Worm (Caenorhabditis elegans) whole organism, young adult: ENCODE results near the gene Y6G8.5.

Experiments
- B0019.2 ChIP-seq: fragments of 200-800 bp; sonication (Bioruptor generic); conservative IDR thresholded peaks from 2 replicates; pipeline ENCODE4 v1.3.6; 2022; ENCODE audit warnings: missing genetic modification reagents, missing genetic modification characterization, missing compliant biosample characterization
- B0035.1 ChIP-seq: sonication (generic microtip); optimal IDR thresholded peaks from 2 replicates; lab custom pipeline; 2016; ENCODE audit warnings: missing genetic modification characterization, mild to moderate bottlenecking, missing compliant biosample characterization, missing genotype, missing genetic modification reagents
- C06A6.2 ChIP-seq: fragments of 200-800 bp; sonication (Bioruptor generic); conservative IDR thresholded peaks from 2 replicates; pipeline ENCODE4 v1.3.6; 2022; ENCODE audit warnings: missing genetic modification characterization, missing compliant biosample characterization
- C17E4.6 ChIP-seq: fragments of 200-800 bp; sonication (Bioruptor generic); IDR thresholded peaks from 2 replicates; pipeline ENCODE4 v1.3.6; 2022; ENCODE audit warnings: missing genetic modification reagents, missing genetic modification characterization, missing compliant biosample characterization
- F22D6.2 ChIP-seq: sonication (generic microtip); optimal IDR thresholded peaks from 2 replicates; lab custom pipeline; 2016; ENCODE audit warnings: mild to moderate bottlenecking, missing genetic modification characterization, missing compliant biosample characterization
- F23B12.7 ChIP-seq: sonication (generic microtip); optimal IDR thresholded peaks from 2 replicates; lab custom pipeline; 2017; ENCODE audit warnings: missing genetic modification characterization, mild to moderate bottlenecking, missing compliant biosample characterization, antibody characterized with exemption, moderate library complexity; ENCODE audit not compliant: insufficient read depth
- F39B2.1 ChIP-seq: fragments of 200-800 bp; sonication (Bioruptor generic); IDR thresholded peaks from 2 replicates; pipeline ENCODE4 v1.3.6; 2022; ENCODE audit warnings: missing genetic modification reagents, missing genetic modification characterization, missing compliant biosample characterization
- K12H6.12 ChIP-seq: fragments of 200-800 bp; sonication (Bioruptor generic); optimal IDR thresholded peaks from 2 replicates; lab custom pipeline; 2018; ENCODE audit warnings: mild to moderate bottlenecking, missing genetic modification characterization, missing compliant biosample characterization
- T07F8.4 ChIP-seq: sonication (generic microtip); optimal IDR thresholded peaks from 2 replicates; lab custom pipeline; 2016; ENCODE audit warnings: mild to moderate bottlenecking, missing genetic modification characterization, moderate library complexity, missing compliant biosample characterization
- Y53F4B.3 ChIP-seq: fragments of 200-800 bp; sonication (Bioruptor generic); IDR thresholded peaks from 2 replicates; pipeline ENCODE4 v1.3.6; 2022; ENCODE audit warnings: missing genetic modification reagents, missing genetic modification characterization, missing compliant biosample characterization
- ama-1 ChIP-seq, 3 experiments: fragments of 150-350 bp in 1 of 3; sonication (generic microtip) in 2 of 3; optimal IDR thresholded peaks; 2 replicates each; lab custom pipeline; 2014 to 2018; ENCODE audit warnings: missing biosample characterization in 2 of 3, missing genetic modification characterization in 2 of 3, missing genetic modification reagents in 2 of 3
- aptf-3 ChIP-seq: fragments of 200-800 bp; sonication (Bioruptor generic); IDR thresholded peaks from 2 replicates; pipeline ENCODE4 v1.3.6; 2022; ENCODE audit warnings: missing genetic modification characterization, missing compliant biosample characterization
- atf-7 ChIP-seq: sonication (generic microtip); optimal IDR thresholded peaks from 2 replicates; lab custom pipeline; 2017; ENCODE audit warnings: mild to moderate bottlenecking, missing genetic modification characterization, missing compliant biosample characterization
- attf-5 ChIP-seq: fragments of 200-800 bp; sonication (Bioruptor generic); optimal IDR thresholded peaks from 2 replicates; lab custom pipeline; 2018; ENCODE audit warnings: mild to moderate bottlenecking, missing genetic modification characterization, missing compliant biosample characterization
- bed-2 ChIP-seq: fragments of 200-800 bp; sonication (Bioruptor generic); IDR thresholded peaks from 2 replicates; pipeline ENCODE4 v1.3.6; 2022; ENCODE audit warnings: missing genetic modification reagents, missing genetic modification characterization, missing compliant biosample characterization
- cebp-1 ChIP-seq, 2 experiments: fragments of 200-800 bp in 1 of 2; sonication (Bioruptor generic) in 1 of 2; sonication (generic microtip) in 1 of 2; IDR thresholded peaks in 1 of 2; optimal IDR thresholded peaks in 1 of 2; 2 replicates each; pipeline versions ENCODE4 v1.3.6 to Lab custom; 2017 to 2022; ENCODE audit warnings: missing compliant biosample characterization in 2 of 2, missing genetic modification characterization in 2 of 2, mild to moderate bottlenecking in 1 of 2, missing genetic modification reagents in 1 of 2, moderate library complexity in 1 of 2
- ceh-79 ChIP-seq: sonication (generic microtip); optimal IDR thresholded peaks from 2 replicates; lab custom pipeline; 2017; ENCODE audit warnings: mild to moderate bottlenecking, missing genetic modification characterization, missing compliant biosample characterization
- ceh-91 ChIP-seq: fragments of 200-800 bp; sonication (Bioruptor generic); IDR thresholded peaks from 2 replicates; pipeline ENCODE4 v1.3.6; 2022; ENCODE audit warnings: missing genetic modification reagents, missing genetic modification characterization, missing compliant biosample characterization
- dox-1 ChIP-seq: fragments of 200-800 bp; sonication (Bioruptor generic); IDR thresholded peaks from 2 replicates; pipeline ENCODE4 v1.3.6; 2022; ENCODE audit warnings: missing genetic modification reagents, missing genetic modification characterization, missing compliant biosample characterization
- egl-18 ChIP-seq: fragments of 200-800 bp; sonication (Bioruptor generic); IDR thresholded peaks from 2 replicates; pipeline ENCODE4 v1.3.6; 2022; ENCODE audit warnings: missing genetic modification reagents, missing genetic modification characterization, missing compliant biosample characterization
- egl-44 ChIP-seq: fragments of 200-800 bp; sonication (Bioruptor generic); IDR thresholded peaks from 2 replicates; pipeline ENCODE4 v1.3.6; 2022; ENCODE audit warnings: missing genetic modification reagents, missing genetic modification characterization, missing compliant biosample characterization
- egrh-3 ChIP-seq: fragments of 200-800 bp; sonication (Bioruptor generic); IDR thresholded peaks from 2 replicates; pipeline ENCODE4 v1.3.6; 2022; ENCODE audit warnings: missing genetic modification reagents, missing genetic modification characterization, missing compliant biosample characterization
- ets-4 ChIP-seq: fragments of 200-800 bp; sonication (Bioruptor generic); optimal IDR thresholded peaks from 2 replicates; lab custom pipeline; 2018; ENCODE audit warnings: mild to moderate bottlenecking, missing genetic modification characterization, missing compliant biosample characterization
- him-1 ChIP-seq: sonication (generic microtip); optimal IDR thresholded peaks from 2 replicates; lab custom pipeline; 2016; ENCODE audit warnings: missing genotype, missing genetic modification reagents, missing genetic modification characterization, missing compliant biosample characterization
- hmg-20 ChIP-seq: fragments of 200-800 bp; sonication (Bioruptor generic); IDR thresholded peaks from 2 replicates; pipeline ENCODE4 v1.3.6; 2022; ENCODE audit warnings: missing genetic modification reagents, missing genetic modification characterization, missing compliant biosample characterization
- hrde-1 ChIP-seq: sonication (generic microtip); optimal IDR thresholded peaks from 2 replicates; lab custom pipeline; 2016; ENCODE audit warnings: missing genetic modification characterization, mild to moderate bottlenecking, missing compliant biosample characterization, moderate library complexity, missing genotype, missing genetic modification reagents, borderline replicate concordance
- hsf-1 ChIP-seq: fragments of 200-800 bp; sonication (Bioruptor generic); IDR thresholded peaks from 2 replicates; pipeline ENCODE4 v1.3.6; 2022; ENCODE audit warnings: missing genetic modification reagents, missing genetic modification characterization, missing compliant biosample characterization
- lsl-1 ChIP-seq: fragments of 200-800 bp; sonication (Bioruptor generic); optimal IDR thresholded peaks from 2 replicates; lab custom pipeline; 2018; ENCODE audit warnings: mild to moderate bottlenecking, missing genetic modification characterization, moderate library complexity, missing compliant biosample characterization
- madf-10 ChIP-seq: sonication (generic microtip); optimal IDR thresholded peaks from 2 replicates; lab custom pipeline; 2016; ENCODE audit warnings: mild to moderate bottlenecking, missing genetic modification characterization, missing compliant biosample characterization
- mes-4 ChIP-seq: sonication (generic microtip); optimal IDR thresholded peaks from 2 replicates; lab custom pipeline; 2016; ENCODE audit warnings: missing genotype, missing genetic modification characterization, missing compliant biosample characterization
- nfya-1 ChIP-seq: sonication (generic microtip); optimal IDR thresholded peaks from 2 replicates; lab custom pipeline; 2017; ENCODE audit warnings: antibody characterized with exemption, missing compliant biosample characterization, missing genetic modification characterization, borderline replicate concordance; ENCODE audit not compliant: insufficient read depth
- nfyb-1 ChIP-seq: fragments of 200-800 bp; sonication (Bioruptor generic); IDR thresholded peaks from 2 replicates; pipeline ENCODE4 v1.3.6; 2022; ENCODE audit warnings: missing genetic modification reagents, missing genetic modification characterization, missing compliant biosample characterization
- nhr-80 ChIP-seq: sonication (generic microtip); optimal IDR thresholded peaks from 2 replicates; lab custom pipeline; 2016; ENCODE audit warnings: missing genetic modification characterization, missing compliant biosample characterization
- nhr-90 ChIP-seq: sonication (generic microtip); optimal IDR thresholded peaks from 2 replicates; lab custom pipeline; 2016; ENCODE audit warnings: missing genotype, mild to moderate bottlenecking, missing genetic modification characterization, missing compliant biosample characterization
- pbrm-1 ChIP-seq: fragments of 200-800 bp; sonication (Bioruptor generic); IDR thresholded peaks from 2 replicates; pipeline ENCODE4 v1.3.6; 2022; ENCODE audit warnings: missing genetic modification reagents, missing genetic modification characterization, missing compliant biosample characterization
- pha-4 ChIP-seq: fragments of 150-350 bp; sonication (generic microtip); optimal IDR thresholded peaks from 2 replicates; lab custom pipeline; 2014; ENCODE audit warnings: missing biosample characterization, missing genetic modification reagents, missing genetic modification characterization
- rpc-1 ChIP-seq, 2 experiments: fragments of 150-350 bp in 1 of 2; sonication (generic microtip) in 1 of 2; optimal IDR thresholded peaks; 2 replicates each; lab custom pipeline; 2014 to 2018; ENCODE audit warnings: missing biosample characterization in 1 of 2, missing genetic modification characterization in 1 of 2, missing genetic modification reagents in 1 of 2, missing genotype in 1 of 2
- snpc-4 ChIP-seq, 5 experiments: fragments of 150-350 bp in 1 of 5; sonication (generic microtip) in 4 of 5; optimal IDR thresholded peaks; 2 replicates each; lab custom pipeline; 2014 to 2018; ENCODE audit warnings: missing genetic modification characterization in 5 of 5, missing biosample characterization in 3 of 5, antibody characterized with exemption in 2 of 5, mild to moderate bottlenecking in 2 of 5, missing compliant biosample characterization in 2 of 5, missing genotype in 2 of 5, moderate library complexity in 2 of 5, missing genetic modification reagents in 1 of 5
- tbp1 ChIP-seq: fragments of 200-800 bp; sonication (Bioruptor generic); optimal IDR thresholded peaks from 2 replicates; lab custom pipeline; 2018; ENCODE audit warnings: mild to moderate bottlenecking, missing genetic modification characterization, missing compliant biosample characterization
- tbx-9 ChIP-seq: sonication (generic microtip); optimal IDR thresholded peaks from 2 replicates; lab custom pipeline; 2016; ENCODE audit warnings: borderline replicate concordance, missing genetic modification characterization, inconsistent platforms, missing compliant biosample characterization
- unc-62 ChIP-seq: fragments of 150-350 bp; optimal IDR thresholded peaks from 2 replicates; lab custom pipeline; 2014; ENCODE audit warnings: missing biosample characterization, missing genetic modification reagents, missing genetic modification characterization
- ztf-22 ChIP-seq: fragments of 200-800 bp; sonication (Bioruptor generic); optimal IDR thresholded peaks from 2 replicates; lab custom pipeline; 2018; ENCODE audit warnings: mild to moderate bottlenecking, missing genetic modification characterization, moderate library complexity, missing compliant biosample characterization

Y6G8.5 gene

ce11 chrV:17662260-17662659, 46.8 kb upstream of the Y6G8.5 start:
- no peak for TF ChIP-seq nfya-1 (tag; lab: Kevin White, UChicago)
- TF ChIP-seq nhr-80: peak; percentile 87
- no peak for TF ChIP-seq T07F8.4 (tag; lab: Kevin White, UChicago)
- no peak for TF ChIP-seq snpc-4 (GFP tag; optimal IDR thresholded peaks at IDR 0.05; lab: Kevin White, UChicago)
- TF ChIP-seq snpc-4 (tag; optimal IDR thresholded peaks at IDR 0.05; lab: Kevin White, UChicago): peak in 1 of 4 experiments; percentile 0
- TF ChIP-seq atf-7 (tag; lab: Kevin White, UChicago): peak; percentile 41

ce11 chrV:17660003-17660402, 44.5 kb upstream of the Y6G8.5 start, which contains the start of gene dgat-2:
TSS of gene dgat-2 (plus strand) at chrV:17660303.
- TF ChIP-seq rpc-1 (optimal IDR thresholded peaks at IDR 0.05; lab: Kevin White, UChicago) (no peak), rpc-1 (tag; optimal IDR thresholded peaks at IDR 0.05; lab: Kevin White, UChicago) (peak; percentile 10), lsl-1 (GFP tag; lab: Kevin White, UChicago) (no peak), B0019.2 (GFP tag; lab: Robert Waterston, UW) (no peak), B0035.1 (tag; lab: Kevin White, UChicago) (no peak), pha-4 (tag; lab: Kevin White, UChicago) (no peak)
- TF ChIP-seq, all 124 proteins: peak for 1

ce11 chrV:17659228-17659627, 43.7 kb upstream of the Y6G8.5 start, which contains the start of gene fbxa-108:
TSS of gene fbxa-108 (minus strand) at chrV:17659385.
- TF ChIP-seq Y53F4B.3: no peak
- no peak for TF ChIP-seq pbrm-1
- peak; percentile 17 for TF ChIP-seq unc-62 (GFP tag; lab: Kevin White, UChicago)
- no peak for TF ChIP-seq ceh-79 (tag; lab: Kevin White, UChicago)
- no peak for TF ChIP-seq C06A6.2
- TF ChIP-seq C17E4.6 (GFP tag; lab: Robert Waterston, UW): no peak
- TF ChIP-seq cebp-1 (GFP tag; IDR thresholded peaks at IDR 0.05; lab: Robert Waterston, UW): peak; percentile 97
- peak; percentile 97 for TF ChIP-seq cebp-1 (tag; optimal IDR thresholded peaks at IDR 0.05; lab: Kevin White, UChicago)
- no peak for TF ChIP-seq ceh-91 (GFP tag; lab: Robert Waterston, UW)
- TF ChIP-seq hrde-1 (tag; lab: Kevin White, UChicago): no peak
- TF ChIP-seq F23B12.7: peak; percentile 10
- TF ChIP-seq K12H6.12 (tag; lab: Kevin White, UChicago): no peak
- no peak for TF ChIP-seq egl-18 (GFP tag; lab: Robert Waterston, UW)
- peak; percentile 59 for TF ChIP-seq nhr-90 (tag; lab: Kevin White, UChicago)
- peak; percentile 82 for TF ChIP-seq pha-4 (tag; lab: Kevin White, UChicago)
- peak; percentile 99 for TF ChIP-seq nhr-80
- no peak for TF ChIP-seq him-1 (tag; lab: Kevin White, UChicago)
- no peak for TF ChIP-seq snpc-4 (GFP tag; optimal IDR thresholded peaks at IDR 0.05; lab: Kevin White, UChicago)
- TF ChIP-seq snpc-4 (tag; optimal IDR thresholded peaks at IDR 0.05; lab: Kevin White, UChicago): peak in 3 of 4 experiments; percentile 45 to 71 (median 61)
- no peak for TF ChIP-seq ama-1 (optimal IDR thresholded peaks at IDR 0.05; lab: Kevin White, UChicago)
- TF ChIP-seq ama-1 (GFP tag; optimal IDR thresholded peaks at IDR 0.05; lab: Kevin White, UChicago): no peak
- no peak for TF ChIP-seq mes-4 (tag; lab: Kevin White, UChicago)
- peak; percentile 9 for TF ChIP-seq F22D6.2 (tag; lab: Kevin White, UChicago)
- TF ChIP-seq egrh-3 (GFP tag; lab: Robert Waterston, UW): no peak
- TF ChIP-seq ztf-22 (GFP tag; lab: Kevin White, UChicago): peak; percentile 79
- TF ChIP-seq tbp1: peak; percentile 22
- TF ChIP-seq aptf-3 (GFP tag; lab: Robert Waterston, UW): no peak
- no peak for TF ChIP-seq F39B2.1 (GFP tag; lab: Robert Waterston, UW)
- peak; percentile 60; the same call in 1 of the 2 replicates for TF ChIP-seq nfyb-1 (GFP tag; lab: Robert Waterston, UW)
- peak; percentile 33 for TF ChIP-seq madf-10 (tag; lab: Kevin White, UChicago)
- TF ChIP-seq hmg-20: no peak
- TF ChIP-seq attf-5 (GFP tag; lab: Kevin White, UChicago): peak; percentile 13
- peak; percentile 55; the same call in 1 of the 2 replicates for TF ChIP-seq dox-1 (GFP tag; lab: Robert Waterston, UW)
- TF ChIP-seq hsf-1 (GFP tag; lab: Robert Waterston, UW): no peak
- peak; percentile 67 for TF ChIP-seq ets-4 (GFP tag; lab: Kevin White, UChicago)
- peak; percentile 78 for TF ChIP-seq atf-7 (tag; lab: Kevin White, UChicago)
- 0 out of 2 replicates have a peak, but pooled peaks have one; percentile 46 for TF ChIP-seq egl-44 (GFP tag; lab: Robert Waterston, UW)
- no peak for TF ChIP-seq bed-2 (GFP tag; lab: Robert Waterston, UW)
- TF ChIP-seq tbx-9 (tag; lab: Kevin White, UChicago): no peak
